Worm (Caenorhabditis elegans) whole organism, L4 larva: ENCODE results near the gene leo-1.

ENCODE experiments used
- F37D6.2 ChIP-seq: sonication (generic microtip); optimal IDR thresholded peaks from 2 replicates; lab custom pipeline; 2016; ENCODE audit warnings: mild to moderate bottlenecking, missing genetic modification characterization, missing compliant biosample characterization
- F44E2.7 ChIP-seq: fragments of 200-800 bp; sonication (Bioruptor generic); IDR thresholded peaks from 2 replicates; pipeline ENCODE4 v2.1.2; 2022; ENCODE audit warnings: missing genetic modification characterization, missing compliant biosample characterization
- R02D3.7 ChIP-seq: fragments of 150-350 bp; sonication (generic microtip); optimal IDR thresholded peaks from 3 replicates; lab custom pipeline; 2014; ENCODE audit warnings: missing biosample characterization, missing genetic modification characterization
- Y48G9A.11 ChIP-seq: fragments of 200-800 bp; sonication (Bioruptor generic); IDR thresholded peaks from 2 replicates; pipeline ENCODE4 v1.3.6; 2022; ENCODE audit warnings: missing genetic modification reagents, missing genetic modification characterization, missing compliant biosample characterization
- Y5F2A.4 ChIP-seq: fragments of 200-800 bp; sonication (Bioruptor generic); optimal IDR thresholded peaks from 2 replicates; lab custom pipeline; 2018; ENCODE audit warnings: mild to moderate bottlenecking, missing genetic modification characterization, missing compliant biosample characterization
- Y75B8A.6 ChIP-seq: fragments of 200-800 bp; sonication (Bioruptor generic); IDR thresholded peaks from 2 replicates; pipeline ENCODE4 v1.3.6; 2022; ENCODE audit warnings: missing genetic modification reagents, missing genetic modification characterization, missing compliant biosample characterization
- aha-1 ChIP-seq: fragments of 150-350 bp; peaks from one replicate; lab custom pipeline; 2014; ENCODE audit warnings: missing biosample characterization, missing genetic modification characterization
- ama-1 ChIP-seq: fragments of 150-350 bp; optimal IDR thresholded peaks from 2 replicates; lab custom pipeline; 2014; ENCODE audit warnings: inconsistent platforms, mixed read lengths
- ceh-20 ChIP-seq: fragments of 200-800 bp; sonication (Bioruptor generic); IDR thresholded peaks from 2 replicates; pipeline ENCODE4 v1.3.6; 2022; ENCODE audit warnings: missing genetic modification reagents, missing genetic modification characterization, missing compliant biosample characterization
- ces-1 ChIP-seq: fragments of 150-350 bp; sonication (generic microtip); optimal IDR thresholded peaks from 4 replicates; lab custom pipeline; 2014; ENCODE audit warnings: missing biosample characterization, missing genetic modification reagents, missing genetic modification characterization
- cey-2 ChIP-seq: sonication (generic microtip); optimal IDR thresholded peaks from 3 replicates; lab custom pipeline; 2017; ENCODE audit warnings: missing genetic modification characterization, mild to moderate bottlenecking, missing compliant biosample characterization, antibody characterized with exemption, borderline replicate concordance; ENCODE audit not compliant: insufficient read depth
- ctbp-1 ChIP-seq: fragments of 200-800 bp; sonication (Bioruptor generic); IDR thresholded peaks from 2 replicates; pipeline ENCODE4 v1.3.6; 2022; ENCODE audit warnings: missing genetic modification reagents, missing genetic modification characterization, missing compliant biosample characterization
- daf-19 ChIP-seq: fragments of 200-800 bp; sonication (Bioruptor generic); conservative IDR thresholded peaks from 2 replicates; pipeline ENCODE4 v1.3.6; 2022; ENCODE audit warnings: missing genetic modification characterization, missing compliant biosample characterization
- dmd-6 ChIP-seq: fragments of 200-800 bp; sonication (Bioruptor generic); IDR thresholded peaks from 2 replicates; pipeline ENCODE4 v1.3.6; 2022; ENCODE audit warnings: missing genetic modification reagents, missing genetic modification characterization, missing compliant biosample characterization
- duxl-1 ChIP-seq: sonication (generic microtip); optimal IDR thresholded peaks from 2 replicates; lab custom pipeline; 2016; ENCODE audit warnings: mild to moderate bottlenecking, missing genetic modification characterization, moderate library complexity, missing compliant biosample characterization; ENCODE audit not compliant: poor library complexity
- dve-1 ChIP-seq: sonication (generic microtip); optimal IDR thresholded peaks from 2 replicates; lab custom pipeline; 2017; ENCODE audit warnings: antibody characterized with exemption, mild to moderate bottlenecking, missing genetic modification characterization, missing compliant biosample characterization; ENCODE audit not compliant: insufficient read depth
- jun-1 ChIP-seq: fragments of 150-350 bp; optimal IDR thresholded peaks from 2 replicates; lab custom pipeline; 2014; ENCODE audit warnings: missing biosample characterization, missing genetic modification reagents, missing genetic modification characterization
- lin-15B ChIP-seq: fragments of 150-350 bp; sonication (generic microtip); optimal IDR thresholded peaks from 3 replicates; lab custom pipeline; 2014; ENCODE audit warnings: missing biosample characterization, missing genetic modification characterization
- madf-9 ChIP-seq: fragments of 200-800 bp; sonication (Bioruptor generic); conservative IDR thresholded peaks from 2 replicates; pipeline ENCODE4 v1.3.6; 2022; ENCODE audit warnings: missing genetic modification reagents, missing genetic modification characterization, missing compliant biosample characterization
- mxl-3 ChIP-seq: fragments of 200-800 bp; sonication (Bioruptor generic); optimal IDR thresholded peaks from 2 replicates; lab custom pipeline; 2018; ENCODE audit warnings: mild to moderate bottlenecking, missing genetic modification characterization, missing compliant biosample characterization
- nhr-102 ChIP-seq: sonication (generic microtip); optimal IDR thresholded peaks from 2 replicates; lab custom pipeline; 2016; ENCODE audit warnings: mild to moderate bottlenecking, missing genetic modification characterization, moderate library complexity, missing compliant biosample characterization
- nhr-11 ChIP-seq: fragments of 150-350 bp; optimal IDR thresholded peaks from 2 replicates; lab custom pipeline; 2014; ENCODE audit warnings: missing biosample characterization, missing genetic modification characterization
- nhr-111 ChIP-seq: fragments of 200-800 bp; sonication (Bioruptor generic); optimal IDR thresholded peaks from 2 replicates; lab custom pipeline; 2018; ENCODE audit warnings: mild to moderate bottlenecking, missing genetic modification characterization, missing compliant biosample characterization
- nhr-25 ChIP-seq: sonication (generic microtip); optimal IDR thresholded peaks from 2 replicates; lab custom pipeline; 2017; ENCODE audit warnings: missing genetic modification characterization, mild to moderate bottlenecking, missing compliant biosample characterization, antibody characterized with exemption, moderate library complexity, borderline replicate concordance; ENCODE audit not compliant: insufficient read depth
- nhr-41 ChIP-seq: fragments of 200-800 bp; sonication (Bioruptor generic); IDR thresholded peaks from 2 replicates; pipeline ENCODE4 v1.3.6; 2022; ENCODE audit warnings: missing genetic modification reagents, missing genetic modification characterization, missing compliant biosample characterization
- sdz-12 ChIP-seq: fragments of 200-800 bp; sonication (Bioruptor generic); optimal IDR thresholded peaks from 2 replicates; lab custom pipeline; 2018; ENCODE audit warnings: mild to moderate bottlenecking, missing genetic modification characterization, missing compliant biosample characterization
- snpc-1.2 ChIP-seq: fragments of 200-800 bp; sonication (Bioruptor generic); IDR thresholded peaks from 2 replicates; pipeline ENCODE4 v1.3.6; 2022; ENCODE audit warnings: missing genetic modification reagents, missing genetic modification characterization, missing compliant biosample characterization
- snpc-4 ChIP-seq: fragments of 150-350 bp; optimal IDR thresholded peaks from 2 replicates; lab custom pipeline; 2014; ENCODE audit warnings: missing biosample characterization, missing genetic modification characterization
- spr-1 ChIP-seq: sonication (generic microtip); optimal IDR thresholded peaks from 2 replicates; lab custom pipeline; 2016; ENCODE audit warnings: mild to moderate bottlenecking, missing genetic modification characterization, missing compliant biosample characterization
- spr-3 ChIP-seq: fragments of 200-800 bp; sonication (Bioruptor generic); optimal IDR thresholded peaks from 2 replicates; lab custom pipeline; 2018; ENCODE audit warnings: mild to moderate bottlenecking, missing genetic modification characterization, missing compliant biosample characterization
- tag-97 ChIP-seq: fragments of 200-800 bp; sonication (Bioruptor generic); IDR thresholded peaks from 2 replicates; pipeline ENCODE4 v1.3.6; 2022; ENCODE audit warnings: missing genetic modification characterization, missing compliant biosample characterization
- tra-1 ChIP-seq: fragments of 200-800 bp; sonication (Bioruptor generic); IDR thresholded peaks from 2 replicates; pipeline ENCODE4 v1.3.6; 2022; ENCODE audit warnings: missing genetic modification reagents, missing genetic modification characterization, missing compliant biosample characterization
- unc-130 ChIP-seq: sonication (generic microtip); optimal IDR thresholded peaks from 2 replicates; lab custom pipeline; 2016; ENCODE audit warnings: missing genetic modification reagents, missing genetic modification characterization, missing compliant biosample characterization
- unc-39 ChIP-seq: sonication (generic microtip); optimal IDR thresholded peaks from 2 replicates; lab custom pipeline; 2017; ENCODE audit warnings: missing biosample characterization, missing genetic modification characterization
- zfp-2 ChIP-seq: sonication (generic microtip); optimal IDR thresholded peaks from 2 replicates; lab custom pipeline; 2016; ENCODE audit warnings: mild to moderate bottlenecking, missing genetic modification characterization, missing compliant biosample characterization
- zip-11 ChIP-seq: fragments of 200-800 bp; sonication (Bioruptor generic); IDR thresholded peaks from 2 replicates; pipeline ENCODE4 v1.3.6; 2022; ENCODE audit warnings: missing genetic modification characterization, missing compliant biosample characterization
- zip-2 ChIP-seq: fragments of 150-350 bp; optimal IDR thresholded peaks from 2 replicates; lab custom pipeline; 2014; ENCODE audit warnings: missing biosample characterization, missing genetic modification characterization

Gene leo-1

ce11 chrIV:11363806-11364562, 34.8 kb upstream of the leo-1 start (continued):
- TF ChIP-seq snpc-1.2 (GFP tag; lab: Robert Waterston, UW), result no peak
- no peak for TF ChIP-seq snpc-4
- no peak for TF ChIP-seq unc-130 (GFP tag; lab: Kevin White, UChicago)
- no peak for TF ChIP-seq R02D3.7 (tag; lab: Kevin White, UChicago)
- TF ChIP-seq aha-1 (tag; lab: Kevin White, UChicago), result peak; percentile 53
- no peak for TF ChIP-seq madf-9 (GFP tag; lab: Robert Waterston, UW)
- TF ChIP-seq Y5F2A.4 (GFP tag; lab: Kevin White, UChicago), result no peak
- peak; percentile 58 for TF ChIP-seq dve-1 (tag; lab: Kevin White, UChicago)
- no peak for TF ChIP-seq lin-15B (tag; lab: Kevin White, UChicago)
- TF ChIP-seq nhr-102 (tag; lab: Kevin White, UChicago), result no peak
- TF ChIP-seq duxl-1 (tag; lab: Kevin White, UChicago), result no peak
- TF ChIP-seq jun-1 (tag; lab: Kevin White, UChicago), result no peak
- no peak for TF ChIP-seq F37D6.2
- no peak for TF ChIP-seq ctbp-1 (GFP tag; lab: Robert Waterston, UW)
- TF ChIP-seq nhr-111 (GFP tag; lab: Kevin White, UChicago), result no peak
- no peak for TF ChIP-seq zfp-2 (tag; lab: Kevin White, UChicago)
- TF ChIP-seq F44E2.7 (GFP tag; lab: Robert Waterston, UW), result no peak
- no peak for TF ChIP-seq tag-97
- no peak for TF ChIP-seq spr-3 (GFP tag; lab: Kevin White, UChicago)
- TF ChIP-seq unc-39, result no peak
- TF ChIP-seq nhr-41 (GFP tag; lab: Robert Waterston, UW), result no peak
- no peak for TF ChIP-seq nhr-25 (tag; lab: Kevin White, UChicago)
- no peak for TF ChIP-seq daf-19 (GFP tag; lab: Robert Waterston, UW)
- no peak for TF ChIP-seq nhr-11 (tag; lab: Kevin White, UChicago)
- no peak for TF ChIP-seq ama-1 (lab: Kevin White, UChicago)

- TF ChIP-seq zip-2 (tag; lab: Kevin White, UChicago), result no peak
- TF ChIP-seq spr-3 (GFP tag; lab: Kevin White, UChicago), result no peak
- no peak for TF ChIP-seq Y75B8A.6
- TF ChIP-seq Y48G9A.11 (GFP tag; lab: Robert Waterston, UW), result no peak
These were observed 32.2 kb upstream of the leo-1 start, which contains the start of gene T01G1.4 for ce11 chrIV:11361409-11361808. T01G1.4 (minus strand) TSS chrIV:11361509.

ce11 chrIV:11359769-11360168, 30.6 kb upstream of the leo-1 start, which contains the start of gene klp-12:
klp-12 (minus strand) TSS chrIV:11359869.
- TF ChIP-seq zip-11 (GFP tag; lab: Robert Waterston, UW) (no peak), R02D3.7 (tag; lab: Kevin White, UChicago) (no peak), cey-2 (tag; lab: Kevin White, UChicago) (no peak), sdz-12 (no peak), tra-1 (no peak), mxl-3 (GFP tag; lab: Kevin White, UChicago) (no peak), ceh-20 (GFP tag; lab: Robert Waterston, UW) (no peak), ces-1 (GFP tag; lab: Kevin White, UChicago) (no peak), spr-1 (tag; lab: Kevin White, UChicago) (no peak), spr-3 (GFP tag; lab: Kevin White, UChicago) (no peak), dmd-6 (GFP tag; lab: Robert Waterston, UW) (no peak), Y48G9A.11 (GFP tag; lab: Robert Waterston, UW) (no peak)
